Fruit fly (Drosophila melanogaster) whole organism: ENCODE measurements around the gene Ndc1.

ENCODE experiments used
- CG8478 ChIP-seq: fragments of >200 bp; optimal IDR thresholded peaks from 2 replicates; lab custom pipeline; 2018; ENCODE audit warnings: inconsistent platforms
- Dll ChIP-seq: fragments of >200 bp; optimal IDR thresholded peaks from 2 replicates; lab custom pipeline; 2017
- pan ChIP-seq: fragments of >200 bp; optimal IDR thresholded peaks from 2 replicates; lab custom pipeline; 2017
- usp ChIP-seq: fragments of >200 bp; optimal IDR thresholded peaks from 2 replicates; lab custom pipeline; 2017; ENCODE audit warnings: missing biosample characterization, missing genetic modification characterization, mixed read lengths

- no peak for TF ChIP-seq Dll (lab: Kevin White, UChicago)
- TF ChIP-seq CG8478 (lab: Kevin White, UChicago) = no peak
- TF ChIP-seq usp (GFP tag; lab: Kevin White, UChicago) = no peak
- no peak for TF ChIP-seq pan (lab: Kevin White, UChicago)
Measured at dm6 chr3R:23921701-23922501, 2.3 kb upstream of the Ndc1 start.
